Worm (Caenorhabditis elegans): ENCODE data around the gene txt-14.

- TF ChIP-seq W03F9.2 (tag; optimal IDR thresholded peaks at IDR 0.05) (no peak), dao-5 (tag; optimal IDR thresholded peaks at IDR 0.05) (no peak), him-1 (tag; optimal IDR thresholded peaks at IDR 0.05) (no peak)
Observed at ce11 chrV:18576128-18576527, 6.3 kb upstream of the txt-14 start.

All from whole organism, L4/young adult.